Worm (Caenorhabditis elegans): ENCODE results near the gene ndua-12.
"Not testable (repeated sequence)": the region's sequence is repeated elsewhere in the genome, so short reads cannot be mapped to it uniquely, and the experiment has no call there.

Gene ndua-12

ce11 chrIV:2676281-2676680 is 43.4 kb downstream of the ndua-12 start, which contains the start of gene Y94H6A.3 (continued):
- TF ChIP-seq sem-4 (tag; optimal IDR thresholded peaks at IDR 0.05) (peak; percentile 62), unc-62 (GFP tag; optimal IDR thresholded peaks at IDR 0.05) (no peak), R02D3.7 (tag; optimal IDR thresholded peaks at IDR 0.05) (peak; percentile 60), sma-3 (GFP tag; optimal IDR thresholded peaks at IDR 0.05) (peak; percentile 76), skn-1 (tag; optimal IDR thresholded peaks at IDR 0.05) (no peak), mbf-1 (tag; optimal IDR thresholded peaks at IDR 0.05) (no peak), nhr-12 (tag; optimal IDR thresholded peaks at IDR 0.05) (no peak), mdl-1 (tag; optimal IDR thresholded peaks at IDR 0.05) (peak in 1 of 2 experiments; percentile 49), sma-9 (GFP tag; optimal IDR thresholded peaks at IDR 0.05) (no peak), sma-9 (tag; optimal IDR thresholded peaks at IDR 0.05) (no peak), dmd-4 (tag; optimal IDR thresholded peaks at IDR 0.05) (no peak), ceh-16 (tag; optimal IDR thresholded peaks at IDR 0.05) (no peak), nhr-237 (tag; optimal IDR thresholded peaks at IDR 0.05) (peak; percentile 30), ztf-4 (tag; optimal IDR thresholded peaks at IDR 0.05) (peak; percentile 55), nhr-129 (tag; optimal IDR thresholded peaks at IDR 0.05) (peak; percentile 56), nhr-6 (tag; optimal IDR thresholded peaks at IDR 0.05) (peak; percentile 62), mab-5 (tag; optimal IDR thresholded peaks at IDR 0.05) (peak; percentile 86), Y55F3AM.14 (GFP tag; optimal IDR thresholded peaks at IDR 0.05) (no peak)

- not testable (repeated sequence) for TF ChIP-seq ztf-4, R02D3.7, ceh-16 (tag; optimal IDR thresholded peaks at IDR 0.05)
Observed at ce11 chrIV:2674915-2675314, 44.7 kb downstream of the ndua-12 start, which contains the start of gene gpx-4. Gene gpx-4 (minus strand): TSS chrIV:2675015.

DNA sequence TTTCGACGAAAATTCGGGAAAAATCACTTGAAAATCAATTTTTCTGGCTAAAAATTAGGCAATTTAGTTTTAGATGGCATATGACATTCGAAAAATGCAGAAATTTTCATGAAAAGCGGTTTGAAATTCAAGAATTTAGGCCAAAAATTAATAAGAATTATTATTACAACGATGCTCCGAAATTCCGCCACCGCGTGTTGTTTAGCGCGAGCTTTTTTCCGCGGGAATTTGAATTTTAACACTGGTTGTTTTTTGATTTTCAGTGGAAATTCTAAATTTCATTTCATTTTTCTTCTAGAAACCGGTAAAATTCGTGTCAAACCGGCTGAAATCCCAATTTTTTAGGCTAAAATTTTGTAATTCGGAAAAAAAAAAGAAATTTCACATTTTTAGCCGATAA is 49.0 kb downstream of the ndua-12 start:
- TF ChIP-seq gmeb-1 (tag; optimal IDR thresholded peaks at IDR 0.05) (peak; percentile 80), lsy-2 (tag; optimal IDR thresholded peaks at IDR 0.05) (peak in 1 of 2 experiments; percentile 48), unc-55 (GFP tag; optimal IDR thresholded peaks at IDR 0.05) (peak; percentile 37), sma-9 (GFP tag; optimal IDR thresholded peaks at IDR 0.05) (no peak), sma-9 (tag; optimal IDR thresholded peaks at IDR 0.05) (no peak), dmd-4 (tag; optimal IDR thresholded peaks at IDR 0.05) (no peak)
